Worm (Caenorhabditis elegans) whole organism, young adult: Measurements from ENCODE around the gene pcf-11.

Experiments
- B0035.1 ChIP-seq: sonication (generic microtip); optimal IDR thresholded peaks from 2 replicates; lab custom pipeline; 2016; ENCODE audit warnings: missing genetic modification characterization, mild to moderate bottlenecking, missing compliant biosample characterization, missing genotype, missing genetic modification reagents
- C06A6.2 ChIP-seq: fragments of 200-800 bp; sonication (Bioruptor generic); conservative IDR thresholded peaks from 2 replicates; pipeline ENCODE4 v1.3.6; 2022; ENCODE audit warnings: missing genetic modification characterization, missing compliant biosample characterization
- D2030.7 ChIP-seq: fragments of 200-800 bp; sonication (Bioruptor generic); IDR thresholded peaks from 2 replicates; pipeline ENCODE4 v1.3.6; 2022; ENCODE audit warnings: missing genetic modification reagents, missing genetic modification characterization, missing compliant biosample characterization
- F22D6.2 ChIP-seq: sonication (generic microtip); optimal IDR thresholded peaks from 2 replicates; lab custom pipeline; 2016; ENCODE audit warnings: mild to moderate bottlenecking, missing genetic modification characterization, missing compliant biosample characterization
- F23B12.7 ChIP-seq: sonication (generic microtip); optimal IDR thresholded peaks from 2 replicates; lab custom pipeline; 2017; ENCODE audit warnings: missing genetic modification characterization, mild to moderate bottlenecking, missing compliant biosample characterization, antibody characterized with exemption, moderate library complexity; ENCODE audit not compliant: insufficient read depth
- F33H1.4 ChIP-seq: fragments of 200-800 bp; sonication (Bioruptor generic); IDR thresholded peaks from 2 replicates; pipeline ENCODE4 v1.3.6; 2022; ENCODE audit warnings: missing genetic modification reagents, missing genetic modification characterization, missing compliant biosample characterization
- F49E8.2 ChIP-seq: sonication (generic microtip); optimal IDR thresholded peaks from 3 replicates; lab custom pipeline; 2017; ENCODE audit warnings: missing genetic modification characterization, mild to moderate bottlenecking, missing compliant biosample characterization, antibody characterized with exemption, moderate library complexity; ENCODE audit not compliant: insufficient read depth
- F52B5.7 ChIP-seq: sonication (generic microtip); optimal IDR thresholded peaks from 2 replicates; lab custom pipeline; 2016; ENCODE audit warnings: mild to moderate bottlenecking, missing genetic modification characterization, missing compliant biosample characterization
- F55B11.4 ChIP-seq: sonication (generic microtip); optimal IDR thresholded peaks from 2 replicates; lab custom pipeline; 2016; ENCODE audit warnings: missing compliant biosample characterization, missing genetic modification characterization, borderline replicate concordance; ENCODE audit not compliant: insufficient read depth
- T07F8.4 ChIP-seq: sonication (generic microtip); optimal IDR thresholded peaks from 2 replicates; lab custom pipeline; 2016; ENCODE audit warnings: mild to moderate bottlenecking, missing genetic modification characterization, moderate library complexity, missing compliant biosample characterization
- Y79H2A.3 ChIP-seq: fragments of 200-800 bp; sonication (Bioruptor generic); conservative IDR thresholded peaks from 2 replicates; pipeline ENCODE4 v1.3.6; 2022; ENCODE audit warnings: missing genetic modification reagents, missing genetic modification characterization, missing compliant biosample characterization
- aptf-3 ChIP-seq: fragments of 200-800 bp; sonication (Bioruptor generic); IDR thresholded peaks from 2 replicates; pipeline ENCODE4 v1.3.6; 2022; ENCODE audit warnings: missing genetic modification characterization, missing compliant biosample characterization
- athp-1 ChIP-seq: sonication (generic microtip); optimal IDR thresholded peaks from 2 replicates; lab custom pipeline; 2017; ENCODE audit warnings: mild to moderate bottlenecking, missing genetic modification characterization, missing compliant biosample characterization
- attf-6 ChIP-seq: fragments of 200-800 bp; sonication (Bioruptor generic); IDR thresholded peaks from 2 replicates; pipeline ENCODE4 v1.3.6; 2022; ENCODE audit warnings: missing genetic modification reagents, missing genetic modification characterization, missing compliant biosample characterization
- ceh-40 ChIP-seq: fragments of 200-800 bp; sonication (Bioruptor generic); IDR thresholded peaks from 2 replicates; pipeline ENCODE4 v1.3.6; 2022; ENCODE audit warnings: missing genetic modification characterization, missing compliant biosample characterization
- ceh-58 ChIP-seq: fragments of 200-800 bp; sonication (Bioruptor generic); IDR thresholded peaks from 2 replicates; pipeline ENCODE4 v1.3.6; 2022; ENCODE audit warnings: missing genetic modification characterization, missing compliant biosample characterization
- ceh-91 ChIP-seq: fragments of 200-800 bp; sonication (Bioruptor generic); IDR thresholded peaks from 2 replicates; pipeline ENCODE4 v1.3.6; 2022; ENCODE audit warnings: missing genetic modification reagents, missing genetic modification characterization, missing compliant biosample characterization
- chd-7 ChIP-seq: sonication (generic microtip); optimal IDR thresholded peaks from 2 replicates; lab custom pipeline; 2016; ENCODE audit warnings: mild to moderate bottlenecking, missing genetic modification characterization, moderate library complexity, missing compliant biosample characterization
- die-1 ChIP-seq: sonication (generic microtip); optimal IDR thresholded peaks from 2 replicates; lab custom pipeline; 2016; ENCODE audit warnings: missing genotype, mild to moderate bottlenecking, missing genetic modification characterization, missing compliant biosample characterization
- dox-1 ChIP-seq: fragments of 200-800 bp; sonication (Bioruptor generic); IDR thresholded peaks from 2 replicates; pipeline ENCODE4 v1.3.6; 2022; ENCODE audit warnings: missing genetic modification reagents, missing genetic modification characterization, missing compliant biosample characterization
- efl-1 ChIP-seq: fragments of 150-350 bp; optimal IDR thresholded peaks from 2 replicates; lab custom pipeline; 2014; ENCODE audit warnings: missing biosample characterization, missing genetic modification reagents, missing genetic modification characterization
- ekl-4 ChIP-seq: fragments of 200-800 bp; sonication (Bioruptor generic); IDR thresholded peaks from 2 replicates; pipeline ENCODE4 v1.3.6; 2022; ENCODE audit warnings: missing genetic modification reagents, missing genetic modification characterization, missing compliant biosample characterization
- him-1 ChIP-seq: sonication (generic microtip); optimal IDR thresholded peaks from 2 replicates; lab custom pipeline; 2016; ENCODE audit warnings: missing genotype, missing genetic modification reagents, missing genetic modification characterization, missing compliant biosample characterization
- hlh-26 ChIP-seq: fragments of 200-800 bp; sonication (Bioruptor generic); conservative IDR thresholded peaks from 2 replicates; pipeline ENCODE4 v1.3.6; 2022; ENCODE audit warnings: missing genetic modification reagents, missing genetic modification characterization, missing compliant biosample characterization
- hrde-1 ChIP-seq: sonication (generic microtip); optimal IDR thresholded peaks from 2 replicates; lab custom pipeline; 2016; ENCODE audit warnings: missing genetic modification characterization, mild to moderate bottlenecking, missing compliant biosample characterization, moderate library complexity, missing genotype, missing genetic modification reagents, borderline replicate concordance
- let-607 ChIP-seq, 2 experiments: fragments of 200-800 bp in 1 of 2; sonication (Bioruptor generic) in 1 of 2; sonication (generic microtip) in 1 of 2; optimal IDR thresholded peaks; 2 replicates each; lab custom pipeline; 2016 to 2018; ENCODE audit warnings: mild to moderate bottlenecking in 2 of 2, missing compliant biosample characterization in 2 of 2, missing genetic modification characterization in 2 of 2, moderate library complexity in 2 of 2, missing genotype in 1 of 2
- lin-40 ChIP-seq: sonication (generic microtip); optimal IDR thresholded peaks from 2 replicates; lab custom pipeline; 2016; ENCODE audit warnings: missing genetic modification characterization, mild to moderate bottlenecking, missing compliant biosample characterization, missing genotype, missing genetic modification reagents
- lsl-1 ChIP-seq: fragments of 200-800 bp; sonication (Bioruptor generic); optimal IDR thresholded peaks from 2 replicates; lab custom pipeline; 2018; ENCODE audit warnings: mild to moderate bottlenecking, missing genetic modification characterization, moderate library complexity, missing compliant biosample characterization
- madf-8 ChIP-seq: fragments of 200-800 bp; sonication (Bioruptor generic); conservative IDR thresholded peaks from 2 replicates; pipeline ENCODE4 v1.3.6; 2022; ENCODE audit warnings: missing genetic modification reagents, missing genetic modification characterization, missing compliant biosample characterization
- mcd-1 ChIP-seq: fragments of 200-800 bp; sonication (Bioruptor generic); IDR thresholded peaks from 2 replicates; pipeline ENCODE4 v1.3.6; 2022; ENCODE audit warnings: missing genetic modification reagents, missing genetic modification characterization, missing compliant biosample characterization
- mel-28 ChIP-seq: sonication (generic microtip); optimal IDR thresholded peaks from 2 replicates; lab custom pipeline; 2016; ENCODE audit warnings: borderline replicate concordance, mild to moderate bottlenecking, missing genetic modification characterization, missing compliant biosample characterization
- nfyb-1 ChIP-seq: fragments of 200-800 bp; sonication (Bioruptor generic); IDR thresholded peaks from 2 replicates; pipeline ENCODE4 v1.3.6; 2022; ENCODE audit warnings: missing genetic modification reagents, missing genetic modification characterization, missing compliant biosample characterization
- rec-8 ChIP-seq, 2 experiments: sonication (generic microtip); optimal IDR thresholded peaks; 2 replicates each; lab custom pipeline; 2016; ENCODE audit warnings: mild to moderate bottlenecking in 2 of 2, missing genetic modification characterization in 2 of 2, missing genetic modification reagents in 2 of 2, missing genotype in 2 of 2, missing biosample characterization in 1 of 2, missing compliant biosample characterization in 1 of 2, moderate library complexity in 1 of 2
- unc-62 ChIP-seq: fragments of 150-350 bp; optimal IDR thresholded peaks from 2 replicates; lab custom pipeline; 2014; ENCODE audit warnings: missing biosample characterization, missing genetic modification reagents, missing genetic modification characterization
- ztf-22 ChIP-seq: fragments of 200-800 bp; sonication (Bioruptor generic); optimal IDR thresholded peaks from 2 replicates; lab custom pipeline; 2018; ENCODE audit warnings: mild to moderate bottlenecking, missing genetic modification characterization, moderate library complexity, missing compliant biosample characterization
- ztf-25 ChIP-seq: fragments of 200-800 bp; sonication (Bioruptor generic); IDR thresholded peaks from 2 replicates; pipeline ENCODE4 v1.3.6; 2022; ENCODE audit warnings: missing genetic modification reagents, missing genetic modification characterization, missing compliant biosample characterization
- ztf-28 ChIP-seq: fragments of 200-800 bp; sonication (Bioruptor generic); IDR thresholded peaks from 2 replicates; pipeline ENCODE4 v1.3.6; 2022; ENCODE audit warnings: missing genetic modification reagents, missing genetic modification characterization, missing compliant biosample characterization
- ztf-3 ChIP-seq: fragments of 200-800 bp; sonication (Bioruptor generic); optimal IDR thresholded peaks from 2 replicates; lab custom pipeline; 2018; ENCODE audit warnings: mild to moderate bottlenecking, missing genetic modification characterization, missing compliant biosample characterization
- ztf-6 ChIP-seq: fragments of 200-800 bp; sonication (Bioruptor generic); IDR thresholded peaks from 2 replicates; pipeline ENCODE4 v1.3.6; 2022; ENCODE audit warnings: missing genetic modification reagents, missing genetic modification characterization, missing compliant biosample characterization

pcf-11 gene

DNA sequence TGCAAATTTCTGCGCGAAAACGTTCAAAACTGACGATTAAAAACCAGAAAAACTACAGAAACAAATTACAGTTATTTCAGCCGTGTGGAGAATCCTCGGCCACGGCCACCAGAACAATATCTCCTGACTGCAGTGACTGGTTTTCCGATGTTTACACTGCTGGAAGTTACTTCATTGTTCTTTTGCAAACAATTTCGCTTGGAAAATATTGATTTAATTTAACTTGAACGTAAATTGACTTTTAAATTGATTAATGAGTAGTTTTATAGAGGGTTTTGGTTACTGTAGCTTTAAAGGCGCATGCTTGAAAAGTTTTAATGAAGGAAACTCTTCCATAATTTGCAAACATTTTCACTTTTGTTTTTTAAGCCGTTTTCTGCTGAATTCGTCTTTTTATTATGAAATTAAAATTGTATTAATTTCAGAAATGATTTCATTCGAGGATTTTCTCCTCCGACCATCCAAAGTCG lies 25.7 kb upstream of the pcf-11 start, which contains the start of gene smcr-8 (continued):
- TF ChIP-seq nfyb-1 (GFP tag; lab: Robert Waterston, UW) (no peak), ztf-22 (GFP tag; lab: Kevin White, UChicago) (no peak), lin-40 (tag; lab: Kevin White, UChicago) (no peak), hlh-26 (GFP tag; lab: Robert Waterston, UW) (no peak)

DNA sequence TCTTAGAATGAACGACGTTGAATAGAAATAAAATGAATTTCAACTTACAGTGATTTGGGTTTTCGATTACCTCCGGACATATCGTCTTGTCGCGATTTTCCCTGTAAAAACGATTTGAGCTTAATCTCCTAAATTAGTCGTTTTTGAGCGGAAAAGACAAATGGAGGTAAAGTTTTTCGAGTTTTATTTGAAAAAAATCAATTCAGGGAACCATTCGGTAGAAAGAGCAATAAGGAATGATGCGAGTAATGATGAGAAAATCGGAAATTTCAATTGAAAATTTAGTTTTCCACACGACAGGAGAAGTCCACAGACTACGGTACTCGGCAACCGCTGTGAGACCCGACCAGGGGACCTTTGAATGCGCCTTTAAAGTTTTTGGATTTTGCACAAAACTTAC lies 22.5 kb upstream of the pcf-11 start, which contains the start of gene R144.10:
TSS of gene R144.10 (minus strand) at position 101 of the 400 bp plus-strand sequence.
- TF ChIP-seq ekl-4 (no peak), D2030.7 (GFP tag; lab: Robert Waterston, UW) (no peak), F22D6.2 (no peak), ceh-40 (GFP tag; lab: Robert Waterston, UW) (no peak), unc-62 (GFP tag; lab: Kevin White, UChicago) (no peak), C06A6.2 (GFP tag; lab: Robert Waterston, UW) (no peak), efl-1 (GFP tag; lab: Kevin White, UChicago) (no peak), attf-6 (GFP tag; lab: Robert Waterston, UW) (no peak), aptf-3 (GFP tag; lab: Robert Waterston, UW) (no peak), F33H1.4 (GFP tag; lab: Robert Waterston, UW) (peak; percentile 50), lsl-1 (GFP tag; lab: Kevin White, UChicago) (peak; percentile 49), ceh-58 (GFP tag; lab: Robert Waterston, UW) (no peak), F49E8.2 (no peak), F23B12.7 (tag; lab: Kevin White, UChicago) (no peak), mel-28 (tag; lab: Kevin White, UChicago) (no peak)
- TF ChIP-seq, all 124 proteins: peak for 2

DNA sequence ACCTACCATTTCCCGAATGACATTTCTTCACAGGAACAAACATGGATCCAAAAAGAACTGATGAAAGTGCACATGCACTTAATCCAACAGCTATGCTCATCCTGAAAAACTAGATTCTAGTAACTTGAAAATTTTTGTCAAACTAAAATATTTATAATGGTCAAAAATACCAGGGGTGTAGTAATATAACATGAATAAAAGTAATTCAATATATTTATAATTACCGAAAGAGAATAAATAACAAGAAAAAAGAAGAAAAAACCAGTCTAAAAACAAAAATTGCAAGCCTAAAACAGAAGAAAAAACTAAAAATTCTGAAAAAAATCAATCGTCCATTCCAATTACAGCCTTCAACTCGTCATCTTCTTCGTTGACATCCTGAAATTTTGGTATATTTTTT lies 20.1 kb upstream of the pcf-11 start, which contains the start of gene R144.6:
TSS of gene R144.6 (minus strand) at position 101 of the 400 bp plus-strand sequence.
- TF ChIP-seq ztf-6 (GFP tag; lab: Robert Waterston, UW) (no peak), nfyb-1 (GFP tag; lab: Robert Waterston, UW) (no peak), chd-7 (tag; lab: Kevin White, UChicago) (no peak), ceh-91 (GFP tag; lab: Robert Waterston, UW) (no peak), F52B5.7 (tag; lab: Kevin White, UChicago) (no peak), him-1 (tag; lab: Kevin White, UChicago) (no peak), mel-28 (tag; lab: Kevin White, UChicago) (no peak), dox-1 (no peak), athp-1 (tag; lab: Kevin White, UChicago) (no peak), madf-8 (GFP tag; lab: Robert Waterston, UW) (no peak), hlh-26 (GFP tag; lab: Robert Waterston, UW) (no peak), let-607 (tag; optimal IDR thresholded peaks at IDR 0.05; lab: Kevin White, UChicago) (no peak), ztf-25 (GFP tag; lab: Robert Waterston, UW) (no peak), hrde-1 (tag; lab: Kevin White, UChicago) (no peak), rec-8 (tag; optimal IDR thresholded peaks at IDR 0.05; lab: Kevin White, UChicago) (no peak), die-1 (tag; lab: Kevin White, UChicago) (no peak)

DNA sequence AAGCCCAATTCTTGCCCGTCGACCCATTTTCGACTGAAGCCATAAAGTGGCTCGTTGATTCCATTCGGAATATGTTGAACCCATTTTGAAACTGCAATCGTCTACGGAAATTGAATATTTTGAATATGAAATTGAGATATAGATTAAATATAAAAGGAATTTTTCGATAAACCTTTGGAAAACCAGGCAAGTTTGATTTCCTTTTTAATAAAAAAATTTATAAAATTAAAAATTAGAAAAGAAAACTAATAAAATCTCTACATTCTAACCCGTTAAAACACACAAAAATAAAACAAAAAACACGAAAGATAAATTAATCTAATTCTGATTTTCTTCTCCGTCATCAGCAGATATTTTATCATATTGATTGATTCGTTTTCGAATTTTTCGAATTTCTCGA lies 17.8 kb upstream of the pcf-11 start, which contains the start of gene R144.12:
TSS of gene R144.12 (minus strand) at position 101 of the 400 bp plus-strand sequence.
- TF ChIP-seq B0035.1 (tag; lab: Kevin White, UChicago) (no peak), lsl-1 (GFP tag; lab: Kevin White, UChicago) (no peak), Y79H2A.3 (GFP tag; lab: Robert Waterston, UW) (no peak), ztf-3 (GFP tag; lab: Kevin White, UChicago) (no peak), T07F8.4 (no peak), mcd-1 (GFP tag; lab: Robert Waterston, UW) (no peak), F55B11.4 (no peak), ztf-28 (GFP tag; lab: Robert Waterston, UW) (no peak)
